Worm (Caenorhabditis elegans) whole organism, young adult: ENCODE data around the gene gcy-1.

Experiments
- B0019.2 ChIP-seq: fragments of 200-800 bp; sonication (Bioruptor generic); conservative IDR thresholded peaks from 2 replicates; pipeline ENCODE4 v1.3.6; 2022; ENCODE audit warnings: missing genetic modification reagents, missing genetic modification characterization, missing compliant biosample characterization
- B0261.1 ChIP-seq: sonication (generic microtip); optimal IDR thresholded peaks from 2 replicates; lab custom pipeline; 2016; ENCODE audit warnings: mild to moderate bottlenecking, missing genetic modification characterization, moderate library complexity, missing compliant biosample characterization
- F37B4.10 ChIP-seq: fragments of 200-800 bp; sonication (Bioruptor generic); IDR thresholded peaks from 2 replicates; pipeline ENCODE4 v1.3.6; 2022; ENCODE audit warnings: missing genetic modification characterization, missing compliant biosample characterization
- F52B5.7 ChIP-seq: sonication (generic microtip); optimal IDR thresholded peaks from 2 replicates; lab custom pipeline; 2016; ENCODE audit warnings: mild to moderate bottlenecking, missing genetic modification characterization, missing compliant biosample characterization
- F55B11.4 ChIP-seq: sonication (generic microtip); optimal IDR thresholded peaks from 2 replicates; lab custom pipeline; 2016; ENCODE audit warnings: missing compliant biosample characterization, missing genetic modification characterization, borderline replicate concordance; ENCODE audit not compliant: insufficient read depth
- F57A8.1 ChIP-seq: fragments of 200-800 bp; sonication (Bioruptor generic); optimal IDR thresholded peaks from 2 replicates; lab custom pipeline; 2018; ENCODE audit warnings: mild to moderate bottlenecking, missing genetic modification characterization, moderate library complexity, missing compliant biosample characterization
- T07F8.4 ChIP-seq: sonication (generic microtip); optimal IDR thresholded peaks from 2 replicates; lab custom pipeline; 2016; ENCODE audit warnings: mild to moderate bottlenecking, missing genetic modification characterization, moderate library complexity, missing compliant biosample characterization
- Y53F4B.3 ChIP-seq: fragments of 200-800 bp; sonication (Bioruptor generic); IDR thresholded peaks from 2 replicates; pipeline ENCODE4 v1.3.6; 2022; ENCODE audit warnings: missing genetic modification reagents, missing genetic modification characterization, missing compliant biosample characterization
- Y53G8AR.9 ChIP-seq: fragments of 200-800 bp; sonication (Bioruptor generic); conservative IDR thresholded peaks from 2 replicates; pipeline ENCODE4 v1.3.6; 2022; ENCODE audit warnings: missing genetic modification reagents, missing genetic modification characterization, missing compliant biosample characterization
- Y95B8A.8 ChIP-seq: fragments of 200-800 bp; sonication (Bioruptor generic); IDR thresholded peaks from 2 replicates; pipeline ENCODE4 v1.3.6; 2022; ENCODE audit warnings: missing genetic modification reagents, missing genetic modification characterization, missing compliant biosample characterization
- ama-1 ChIP-seq, 3 experiments: fragments of 150-350 bp in 1 of 3; sonication (generic microtip) in 2 of 3; optimal IDR thresholded peaks; 2 replicates each; lab custom pipeline; 2014 to 2018; ENCODE audit warnings: missing biosample characterization in 2 of 3, missing genetic modification characterization in 2 of 3, missing genetic modification reagents in 2 of 3
- aptf-3 ChIP-seq: fragments of 200-800 bp; sonication (Bioruptor generic); IDR thresholded peaks from 2 replicates; pipeline ENCODE4 v1.3.6; 2022; ENCODE audit warnings: missing genetic modification characterization, missing compliant biosample characterization
- attf-3 ChIP-seq: fragments of 200-800 bp; sonication (Bioruptor generic); conservative IDR thresholded peaks from 2 replicates; pipeline ENCODE4 v1.3.6; 2022; ENCODE audit warnings: missing genetic modification reagents, missing genetic modification characterization, missing compliant biosample characterization
- attf-5 ChIP-seq: fragments of 200-800 bp; sonication (Bioruptor generic); optimal IDR thresholded peaks from 2 replicates; lab custom pipeline; 2018; ENCODE audit warnings: mild to moderate bottlenecking, missing genetic modification characterization, missing compliant biosample characterization
- ceh-27 ChIP-seq: fragments of 200-800 bp; sonication (Bioruptor generic); optimal IDR thresholded peaks from 2 replicates; lab custom pipeline; 2018; ENCODE audit warnings: mild to moderate bottlenecking, missing genetic modification characterization, moderate library complexity, missing compliant biosample characterization
- dox-1 ChIP-seq: fragments of 200-800 bp; sonication (Bioruptor generic); IDR thresholded peaks from 2 replicates; pipeline ENCODE4 v1.3.6; 2022; ENCODE audit warnings: missing genetic modification reagents, missing genetic modification characterization, missing compliant biosample characterization
- egl-44 ChIP-seq: fragments of 200-800 bp; sonication (Bioruptor generic); IDR thresholded peaks from 2 replicates; pipeline ENCODE4 v1.3.6; 2022; ENCODE audit warnings: missing genetic modification reagents, missing genetic modification characterization, missing compliant biosample characterization
- fkh-3 ChIP-seq: sonication (generic microtip); optimal IDR thresholded peaks from 2 replicates; lab custom pipeline; 2016; ENCODE audit warnings: mild to moderate bottlenecking, missing genetic modification characterization, missing compliant biosample characterization
- let-607 ChIP-seq, 2 experiments: fragments of 200-800 bp in 1 of 2; sonication (Bioruptor generic) in 1 of 2; sonication (generic microtip) in 1 of 2; optimal IDR thresholded peaks; 2 replicates each; lab custom pipeline; 2016 to 2018; ENCODE audit warnings: mild to moderate bottlenecking in 2 of 2, missing compliant biosample characterization in 2 of 2, missing genetic modification characterization in 2 of 2, moderate library complexity in 2 of 2, missing genotype in 1 of 2
- lsl-1 ChIP-seq: fragments of 200-800 bp; sonication (Bioruptor generic); optimal IDR thresholded peaks from 2 replicates; lab custom pipeline; 2018; ENCODE audit warnings: mild to moderate bottlenecking, missing genetic modification characterization, moderate library complexity, missing compliant biosample characterization
- madf-8 ChIP-seq: fragments of 200-800 bp; sonication (Bioruptor generic); conservative IDR thresholded peaks from 2 replicates; pipeline ENCODE4 v1.3.6; 2022; ENCODE audit warnings: missing genetic modification reagents, missing genetic modification characterization, missing compliant biosample characterization
- nfya-1 ChIP-seq: sonication (generic microtip); optimal IDR thresholded peaks from 2 replicates; lab custom pipeline; 2017; ENCODE audit warnings: antibody characterized with exemption, missing compliant biosample characterization, missing genetic modification characterization, borderline replicate concordance; ENCODE audit not compliant: insufficient read depth
- nfyb-1 ChIP-seq: fragments of 200-800 bp; sonication (Bioruptor generic); IDR thresholded peaks from 2 replicates; pipeline ENCODE4 v1.3.6; 2022; ENCODE audit warnings: missing genetic modification reagents, missing genetic modification characterization, missing compliant biosample characterization
- rcor-1 ChIP-seq: fragments of 200-800 bp; sonication (Bioruptor generic); IDR thresholded peaks from 2 replicates; pipeline ENCODE4 v1.3.6; 2022; ENCODE audit warnings: missing genetic modification reagents, missing genetic modification characterization, missing compliant biosample characterization
- rec-8 ChIP-seq, 2 experiments: sonication (generic microtip); optimal IDR thresholded peaks; 2 replicates each; lab custom pipeline; 2016; ENCODE audit warnings: mild to moderate bottlenecking in 2 of 2, missing genetic modification characterization in 2 of 2, missing genetic modification reagents in 2 of 2, missing genotype in 2 of 2, missing biosample characterization in 1 of 2, missing compliant biosample characterization in 1 of 2, moderate library complexity in 1 of 2
- rpc-1 ChIP-seq, 2 experiments: fragments of 150-350 bp in 1 of 2; sonication (generic microtip) in 1 of 2; optimal IDR thresholded peaks; 2 replicates each; lab custom pipeline; 2014 to 2018; ENCODE audit warnings: missing biosample characterization in 1 of 2, missing genetic modification characterization in 1 of 2, missing genetic modification reagents in 1 of 2, missing genotype in 1 of 2
- snpc-3.4 ChIP-seq: sonication (generic microtip); optimal IDR thresholded peaks from 2 replicates; lab custom pipeline; 2017; ENCODE audit warnings: missing genetic modification characterization, mild to moderate bottlenecking, missing compliant biosample characterization, antibody characterized with exemption, moderate library complexity, missing genotype, missing genetic modification reagents
- ztf-22 ChIP-seq: fragments of 200-800 bp; sonication (Bioruptor generic); optimal IDR thresholded peaks from 2 replicates; lab custom pipeline; 2018; ENCODE audit warnings: mild to moderate bottlenecking, missing genetic modification characterization, moderate library complexity, missing compliant biosample characterization
- ztf-26 ChIP-seq: sonication (generic microtip); optimal IDR thresholded peaks from 2 replicates; lab custom pipeline; 2017; ENCODE audit warnings: missing genetic modification characterization, missing compliant biosample characterization
- ztf-3 ChIP-seq: fragments of 200-800 bp; sonication (Bioruptor generic); optimal IDR thresholded peaks from 2 replicates; lab custom pipeline; 2018; ENCODE audit warnings: mild to moderate bottlenecking, missing genetic modification characterization, missing compliant biosample characterization

gcy-1 gene

ce11 chrII:9559929-9560328 is 43.2 kb upstream of the gcy-1 start, which contains the start of gene F35H8.4:
F35H8.4 (minus strand) TSS chrII:9560029.
- TF ChIP-seq fkh-3 (tag; lab: Kevin White, UChicago) = no peak
- TF ChIP-seq attf-5 (GFP tag; lab: Kevin White, UChicago) = no peak
- no peak for TF ChIP-seq ztf-22 (GFP tag; lab: Kevin White, UChicago)

ce11 chrII:9558906-9559305 is 42.2 kb upstream of the gcy-1 start:
- TF ChIP-seq B0261.1 = no peak
- TF ChIP-seq nfyb-1 = no peak
- no peak for TF ChIP-seq dox-1 (GFP tag; lab: Robert Waterston, UW)

ce11 chrII:9557437-9558150 is 40.9 kb upstream of the gcy-1 start, which contains the start of gene zfp-2:
zfp-2 (plus strand) TSS chrII:9557650.
- TF ChIP-seq B0019.2 = no peak
- no peak for TF ChIP-seq aptf-3 (GFP tag; lab: Robert Waterston, UW)
- TF ChIP-seq attf-3 (GFP tag; lab: Robert Waterston, UW) = peak; percentile 90
- TF ChIP-seq let-607 (tag; optimal IDR thresholded peaks at IDR 0.05; lab: Kevin White, UChicago) = no peak
- TF ChIP-seq rec-8 (tag; optimal IDR thresholded peaks at IDR 0.05; lab: Kevin White, UChicago) = no peak
- TF ChIP-seq ztf-22 (GFP tag; lab: Kevin White, UChicago) = no peak
- TF ChIP-seq egl-44 = no peak

ce11 chrII:9556582-9556981 is 39.8 kb upstream of the gcy-1 start:
- TF ChIP-seq nfya-1 (tag; lab: Kevin White, UChicago) (no peak), snpc-3.4 (no peak), F37B4.10 (GFP tag; lab: Robert Waterston, UW) (no peak), F52B5.7 (tag; lab: Kevin White, UChicago) (no peak), rcor-1 (GFP tag; lab: Robert Waterston, UW) (no peak), F57A8.1 (GFP tag; lab: Kevin White, UChicago) (no peak), Y53G8AR.9 (GFP tag; lab: Robert Waterston, UW) (no peak)
- TF ChIP-seq, all 124 proteins: peak for 0

- no peak for TF ChIP-seq Y53F4B.3 (GFP tag; lab: Robert Waterston, UW)
- TF ChIP-seq lsl-1 (GFP tag; lab: Kevin White, UChicago) = no peak
- no peak for TF ChIP-seq Y95B8A.8 (GFP tag; lab: Robert Waterston, UW)
- no peak for TF ChIP-seq ceh-27
These were observed 38.3 kb upstream of the gcy-1 start, which contains the start of gene F35H8.2 for ce11 chrII:9554925-9555553. F35H8.2 (plus strand) TSS chrII:9555503.

ce11 chrII:9553179-9553578 is 36.4 kb upstream of the gcy-1 start, which contains the start of gene F35H8.1:
F35H8.1 (minus strand) TSS chrII:9553279.
- TF ChIP-seq ama-1 (optimal IDR thresholded peaks at IDR 0.05; lab: Kevin White, UChicago) (no peak), ama-1 (GFP tag; optimal IDR thresholded peaks at IDR 0.05; lab: Kevin White, UChicago) (no peak), ztf-26 (no peak), T07F8.4 (no peak), F55B11.4 (tag; lab: Kevin White, UChicago) (no peak), madf-8 (GFP tag; lab: Robert Waterston, UW) (no peak), ztf-3 (GFP tag; lab: Kevin White, UChicago) (no peak), rpc-1 (optimal IDR thresholded peaks at IDR 0.05; lab: Kevin White, UChicago) (no peak), rpc-1 (tag; optimal IDR thresholded peaks at IDR 0.05; lab: Kevin White, UChicago) (no peak)
- TF ChIP-seq, all 124 proteins: peak for 0
